Worm (Caenorhabditis elegans) whole organism, young adult: Measurements from ENCODE around the gene srz-67.

Experiments
- ama-1 ChIP-seq, 3 experiments: fragments of 150-350 bp in 1 of 3; sonication (generic microtip) in 2 of 3; optimal IDR thresholded peaks; 2 replicates each; lab custom pipeline; 2014 to 2018; ENCODE audit warnings: missing biosample characterization in 2 of 3, missing genetic modification characterization in 2 of 3, missing genetic modification reagents in 2 of 3
- aptf-3 ChIP-seq: fragments of 200-800 bp; sonication (Bioruptor generic); IDR thresholded peaks from 2 replicates; pipeline ENCODE4 v1.3.6; 2022; ENCODE audit warnings: missing genetic modification characterization, missing compliant biosample characterization
- ceh-58 ChIP-seq: fragments of 200-800 bp; sonication (Bioruptor generic); IDR thresholded peaks from 2 replicates; pipeline ENCODE4 v1.3.6; 2022; ENCODE audit warnings: missing genetic modification characterization, missing compliant biosample characterization
- efl-1 ChIP-seq: fragments of 150-350 bp; optimal IDR thresholded peaks from 2 replicates; lab custom pipeline; 2014; ENCODE audit warnings: missing biosample characterization, missing genetic modification reagents, missing genetic modification characterization
- him-1 ChIP-seq: sonication (generic microtip); optimal IDR thresholded peaks from 2 replicates; lab custom pipeline; 2016; ENCODE audit warnings: missing genotype, missing genetic modification reagents, missing genetic modification characterization, missing compliant biosample characterization
- nfya-2 ChIP-seq: fragments of 200-800 bp; sonication (Bioruptor generic); IDR thresholded peaks from 2 replicates; pipeline ENCODE4 v1.3.6; 2022; ENCODE audit warnings: missing genetic modification reagents, missing genetic modification characterization, missing compliant biosample characterization
- nhr-27 ChIP-seq: fragments of 200-800 bp; sonication (Bioruptor generic); optimal IDR thresholded peaks from 2 replicates; lab custom pipeline; 2018; ENCODE audit warnings: mild to moderate bottlenecking, missing genetic modification characterization, moderate library complexity, missing compliant biosample characterization
- sea-2 ChIP-seq: fragments of 200-800 bp; sonication (Bioruptor generic); IDR thresholded peaks from 2 replicates; pipeline ENCODE4 v1.3.6; 2022; ENCODE audit warnings: missing genetic modification characterization, missing compliant biosample characterization
- sptf-2 ChIP-seq: fragments of 200-800 bp; sonication (Bioruptor generic); optimal IDR thresholded peaks from 2 replicates; lab custom pipeline; 2018; ENCODE audit warnings: mild to moderate bottlenecking, missing genetic modification characterization, missing compliant biosample characterization

ce11 chrII:3264704-3265103 is 27.8 kb upstream of the srz-67 start:
- TF ChIP-seq ama-1 (optimal IDR thresholded peaks at IDR 0.05; lab: Kevin White, UChicago) = no peak
- no peak for TF ChIP-seq ama-1 (GFP tag; optimal IDR thresholded peaks at IDR 0.05; lab: Kevin White, UChicago)
- no peak for TF ChIP-seq efl-1 (GFP tag; lab: Kevin White, UChicago)
- TF ChIP-seq sea-2 (GFP tag; lab: Robert Waterston, UW) = no peak
- TF ChIP-seq ceh-58 (GFP tag; lab: Robert Waterston, UW) = no peak
- TF ChIP-seq him-1 (tag; lab: Kevin White, UChicago) = no peak
- no peak for TF ChIP-seq sptf-2
- no peak for TF ChIP-seq nhr-27 (tag; lab: Kevin White, UChicago)
- TF ChIP-seq nfya-2 (GFP tag; lab: Robert Waterston, UW) = no peak
- TF ChIP-seq aptf-3 (GFP tag; lab: Robert Waterston, UW) = no peak
